Worm (Caenorhabditis elegans): ENCODE measurements around the gene fbxb-85.

The fbxb-85 gene

ce11 chrIII:10807236-10807635 is 41.5 kb downstream of the fbxb-85 start (continued):
- TF ChIP-seq pbrm-1 (GFP tag; IDR thresholded peaks at IDR 0.05) (no peak; the same call in 1 of the 2 replicates), ztf-26 (tag; optimal IDR thresholded peaks at IDR 0.05) (no peak), nhr-27 (tag; optimal IDR thresholded peaks at IDR 0.05) (no peak), cebp-2 (GFP tag; IDR thresholded peaks at IDR 0.05) (no peak), aptf-3 (GFP tag; IDR thresholded peaks at IDR 0.05) (no peak), pha-4 (tag; optimal IDR thresholded peaks at IDR 0.05) (no peak), zim-3 (tag; optimal IDR thresholded peaks at IDR 0.05) (no peak), tbx-9 (tag; optimal IDR thresholded peaks at IDR 0.05; ENCODE audit: borderline replicate concordance) (no peak), tbp1 (GFP tag; optimal IDR thresholded peaks at IDR 0.05) (peak; percentile 41), ets-4 (GFP tag; optimal IDR thresholded peaks at IDR 0.05) (no peak), nfyb-1 (GFP tag; IDR thresholded peaks at IDR 0.05) (peak; percentile 59; the same call in 1 of the 2 replicates), cebp-1 (GFP tag; IDR thresholded peaks at IDR 0.05) (no peak), cebp-1 (tag; optimal IDR thresholded peaks at IDR 0.05) (no peak), hmg-1.2 (GFP tag; IDR thresholded peaks at IDR 0.05) (peak; percentile 57; the same call in 1 of the 2 replicates), attf-5 (GFP tag; optimal IDR thresholded peaks at IDR 0.05) (no peak), let-526 (GFP tag; IDR thresholded peaks at IDR 0.05) (no peak), K12H6.12 (tag; optimal IDR thresholded peaks at IDR 0.05) (no peak), lag-1 (GFP tag; IDR thresholded peaks at IDR 0.05) (no peak), ekl-4 (GFP tag; IDR thresholded peaks at IDR 0.05) (no peak; the same call in 1 of the 2 replicates), mxl-1 (tag; optimal IDR thresholded peaks at IDR 0.05) (no peak), rpc-1 (optimal IDR thresholded peaks at IDR 0.05) (peak; percentile 3), rpc-1 (tag; optimal IDR thresholded peaks at IDR 0.05) (no peak), F49E8.2 (tag; optimal IDR thresholded peaks at IDR 0.05; ENCODE audit: insufficient read depth) (peak; percentile 83), lsl-1 (GFP tag; optimal IDR thresholded peaks at IDR 0.05) (peak; percentile 75), F52B5.7 (tag; optimal IDR thresholded peaks at IDR 0.05) (no peak), snpc-3.4 (tag; optimal IDR thresholded peaks at IDR 0.05) (peak; percentile 75), K11D2.4 (GFP tag; IDR thresholded peaks at IDR 0.05) (no peak), ceh-79 (tag; optimal IDR thresholded peaks at IDR 0.05) (no peak), aptf-2 (GFP tag; conservative IDR thresholded peaks at IDR 0.05) (no peak), B0261.1 (tag; optimal IDR thresholded peaks at IDR 0.05) (no peak), hmg-20 (GFP tag; IDR thresholded peaks at IDR 0.05) (no peak), madf-3 (GFP tag; IDR thresholded peaks at IDR 0.05) (peak; percentile 90; the same call in 1 of the 2 replicates), F33H1.4 (GFP tag; IDR thresholded peaks at IDR 0.05) (peak; percentile 85), atf-7 (tag; optimal IDR thresholded peaks at IDR 0.05) (no peak), hsf-1 (GFP tag; IDR thresholded peaks at IDR 0.05) (peak; percentile 99), hlh-12 (tag; optimal IDR thresholded peaks at IDR 0.05) (no peak), hrde-1 (tag; optimal IDR thresholded peaks at IDR 0.05; ENCODE audit: borderline replicate concordance) (peak; percentile 23), lin-35 (GFP tag; optimal IDR thresholded peaks at IDR 0.05) (peak in 1 of 3 experiments; percentile 84), ztf-28 (GFP tag; IDR thresholded peaks at IDR 0.05) (0 out of 2 replicates have a peak, but pooled peaks have one; percentile 51), F57C9.4 (tag; optimal IDR thresholded peaks at IDR 0.05) (no peak), Y53G8AR.9 (GFP tag; conservative IDR thresholded peaks at IDR 0.05) (peak; percentile 75; the same call in 1 of the 2 replicates), egl-18 (GFP tag; IDR thresholded peaks at IDR 0.05) (no peak), madf-6 (GFP tag; IDR thresholded peaks at IDR 0.05) (peak; percentile 99), akir-1 (GFP tag; optimal IDR thresholded peaks at IDR 0.05) (no peak), B0336.3 (GFP tag; IDR thresholded peaks at IDR 0.05) (no peak), B0019.2 (GFP tag; conservative IDR thresholded peaks at IDR 0.05) (peak; percentile 83), mes-4 (tag; optimal IDR thresholded peaks at IDR 0.05) (no peak), B0035.1 (tag; optimal IDR thresholded peaks at IDR 0.05) (no peak), snpc-1.3 (tag; optimal IDR thresholded peaks at IDR 0.05; ENCODE audit: insufficient read depth) (peak; percentile 21)

Measured in whole organism, young adult.